Worm (Caenorhabditis elegans): Measurements from ENCODE around the gene exc-12.
A peak's percentile ranks its signal among the peaks of the same experiment; 100 is the strongest.

exc-12 gene

ce11 chrIII:13564929-13565328, 5.3 kb downstream of the exc-12 start, which contains the start of gene aldo-1:
Gene aldo-1, minus strand, starts transcription at chrIII:13564937.
- TF ChIP-seq fkh-10 (GFP tag; optimal IDR thresholded peaks at IDR 0.05) (peak; percentile 36), ces-1 (GFP tag; optimal IDR thresholded peaks at IDR 0.05) (peak; percentile 76), mep-1 (tag; optimal IDR thresholded peaks at IDR 0.05) (peak; percentile 48), daf-16 (GFP tag; optimal IDR thresholded peaks at IDR 0.05) (peak in 1 of 2 experiments; percentile 34), daf-16 (tag; optimal IDR thresholded peaks at IDR 0.05) (no peak), duxl-1 (tag; optimal IDR thresholded peaks at IDR 0.05; ENCODE audit: poor library complexity) (no peak), ctbp-1 (GFP tag; IDR thresholded peaks at IDR 0.05) (0 out of 2 replicates have a peak, but pooled peaks have one; percentile 64), hif-1 (tag; optimal IDR thresholded peaks at IDR 0.05) (peak; percentile 79 to 99), ceh-62 (tag; optimal IDR thresholded peaks at IDR 0.05) (no peak), mdt-29 (GFP tag; IDR thresholded peaks at IDR 0.05) (no peak), cey-2 (tag; optimal IDR thresholded peaks at IDR 0.05; ENCODE audit: borderline replicate concordance, insufficient read depth) (no peak), mxl-2 (GFP tag; conservative IDR thresholded peaks at IDR 0.05) (no peak), set-16 (GFP tag; IDR thresholded peaks at IDR 0.05) (peak; percentile 80), lsy-2 (tag; optimal IDR thresholded peaks at IDR 0.05) (peak in 1 of 2 experiments; percentile 53), madf-9 (GFP tag; conservative IDR thresholded peaks at IDR 0.05) (no peak), lin-38 (GFP tag; IDR thresholded peaks at IDR 0.05) (no peak), aha-1 (tag) (peak; percentile 92), arid-1 (GFP tag; conservative IDR thresholded peaks at IDR 0.05) (0 out of 2 replicates have a peak, but pooled peaks have one; percentile 19), lim-7 (GFP tag; IDR thresholded peaks at IDR 0.05) (no peak), hmg-1.1 (GFP tag; IDR thresholded peaks at IDR 0.05) (0 out of 2 replicates have a peak, but pooled peaks have one; percentile 26), hlh-30 (tag; optimal IDR thresholded peaks at IDR 0.05; ENCODE audit: insufficient read depth) (peak; percentile 4), hlh-11 (tag; optimal IDR thresholded peaks at IDR 0.05) (peak; percentile 11), skn-1 (tag; optimal IDR thresholded peaks at IDR 0.05) (no peak), zag-1 (tag; optimal IDR thresholded peaks at IDR 0.05) (no peak), rbr-2 (tag; optimal IDR thresholded peaks at IDR 0.05) (peak; percentile 27), F37D6.2 (tag; optimal IDR thresholded peaks at IDR 0.05) (peak; percentile 28), mdl-1 (tag; optimal IDR thresholded peaks at IDR 0.05) (peak in 1 of 2 experiments; percentile 13)

ce11 chrIII:13563583-13563982, 6.7 kb downstream of the exc-12 start:
- no peak for TF ChIP-seq gei-8 (GFP tag; optimal IDR thresholded peaks at IDR 0.05)
- peak; percentile 84 for TF ChIP-seq set-16 (GFP tag; IDR thresholded peaks at IDR 0.05)
- TF ChIP-seq mxl-3 (GFP tag; optimal IDR thresholded peaks at IDR 0.05): no peak
- TF ChIP-seq arid-1 (GFP tag; conservative IDR thresholded peaks at IDR 0.05): no peak
- 0 out of 2 replicates have a peak, but pooled peaks have one; percentile 49 for TF ChIP-seq ctbp-1 (GFP tag; IDR thresholded peaks at IDR 0.05)

ce11 chrIII:13563000-13563522, 7.2 kb downstream of the exc-12 start, which contains the start of gene T05D4.2:
Gene T05D4.2, minus strand, starts transcription at chrIII:13563082.
- no peak for TF ChIP-seq daf-16 (GFP tag; optimal IDR thresholded peaks at IDR 0.05)
- TF ChIP-seq daf-16 (tag; optimal IDR thresholded peaks at IDR 0.05): no peak
- peak; percentile 8 for TF ChIP-seq mep-1 (tag; optimal IDR thresholded peaks at IDR 0.05)
- no peak for TF ChIP-seq mxl-3 (GFP tag; optimal IDR thresholded peaks at IDR 0.05)
- no peak for TF ChIP-seq dmd-6 (GFP tag; IDR thresholded peaks at IDR 0.05)
- 0 out of 2 replicates have a peak, but pooled peaks have one; percentile 49 for TF ChIP-seq daf-19 (GFP tag; conservative IDR thresholded peaks at IDR 0.05)
- peak; percentile 57 for TF ChIP-seq ama-1 (optimal IDR thresholded peaks at IDR 0.05)
- no peak for TF ChIP-seq ztf-11 (tag; optimal IDR thresholded peaks at IDR 0.05)
- TF ChIP-seq ceh-44 (GFP tag; IDR thresholded peaks at IDR 0.05): no peak
- TF ChIP-seq nhr-28 (tag; optimal IDR thresholded peaks at IDR 0.05): no peak
- no peak for TF ChIP-seq R02D3.7 (tag; optimal IDR thresholded peaks at IDR 0.05)
- no peak for TF ChIP-seq T20F7.1 (GFP tag; optimal IDR thresholded peaks at IDR 0.05)
- no peak for TF ChIP-seq nhr-42 (GFP tag; IDR thresholded peaks at IDR 0.05)
- no peak for TF ChIP-seq aha-1 (tag)
- no peak for TF ChIP-seq mdl-1 (tag; optimal IDR thresholded peaks at IDR 0.05)
- TF ChIP-seq cey-2 (tag; optimal IDR thresholded peaks at IDR 0.05; ENCODE audit: borderline replicate concordance, insufficient read depth): no peak
- TF ChIP-seq unc-62 (GFP tag; optimal IDR thresholded peaks at IDR 0.05 in 1 of 2): peak in 1 of 2 experiments; percentile 97
- TF ChIP-seq unc-62 (tag; optimal IDR thresholded peaks at IDR 0.05): no peak
- no peak for TF ChIP-seq duxl-1 (tag; optimal IDR thresholded peaks at IDR 0.05; ENCODE audit: poor library complexity)
- no peak for TF ChIP-seq mes-2 (tag; optimal IDR thresholded peaks at IDR 0.05; ENCODE audit: poor library complexity, severe bottlenecking)
- no peak for TF ChIP-seq zfp-2 (tag; optimal IDR thresholded peaks at IDR 0.05)
- no peak for TF ChIP-seq unc-130 (GFP tag; optimal IDR thresholded peaks at IDR 0.05)
- no peak for TF ChIP-seq snpc-4 (tag; optimal IDR thresholded peaks at IDR 0.05)
- TF ChIP-seq gei-8 (GFP tag; optimal IDR thresholded peaks at IDR 0.05): no peak
- no peak for TF ChIP-seq nhr-237 (tag; optimal IDR thresholded peaks at IDR 0.05)
- TF ChIP-seq F26F4.8 (GFP tag; conservative IDR thresholded peaks at IDR 0.05): no peak
